Worm (Caenorhabditis elegans) whole organism, L4/young adult: ENCODE results near the gene snb-6.

Source experiments
- dao-5 ChIP-seq: sonication (generic microtip); optimal IDR thresholded peaks from 2 replicates; lab custom pipeline; 2016; ENCODE audit warnings: missing genotype, missing genetic modification characterization, moderate library complexity, missing compliant biosample characterization
- him-1 ChIP-seq: sonication (generic microtip); optimal IDR thresholded peaks from 2 replicates; lab custom pipeline; 2016; ENCODE audit warnings: missing genotype, missing genetic modification reagents, missing genetic modification characterization, missing compliant biosample characterization

- TF ChIP-seq dao-5: no peak
- no peak for TF ChIP-seq him-1 (tag; lab: Kevin White, UChicago)
Observed at ce11 chrII:8810679-8811413, 48.6 kb downstream of the snb-6 start, which contains the start of the genes F46C5.9 and rer-1.
